Worm (Caenorhabditis elegans) whole organism, mixed stage, embryonic: ENCODE results near the gene tni-3.

ENCODE experiments used
- mab-5 ChIP-seq: fragments of 150-350 bp; optimal IDR thresholded peaks from 2 replicates; lab custom pipeline; 2014; ENCODE audit warnings: missing biosample characterization, missing genetic modification characterization
- snpc-4 ChIP-seq: fragments of 150-350 bp; optimal IDR thresholded peaks from 2 replicates; lab custom pipeline; 2014; ENCODE audit warnings: missing biosample characterization, missing genetic modification characterization

DNA sequence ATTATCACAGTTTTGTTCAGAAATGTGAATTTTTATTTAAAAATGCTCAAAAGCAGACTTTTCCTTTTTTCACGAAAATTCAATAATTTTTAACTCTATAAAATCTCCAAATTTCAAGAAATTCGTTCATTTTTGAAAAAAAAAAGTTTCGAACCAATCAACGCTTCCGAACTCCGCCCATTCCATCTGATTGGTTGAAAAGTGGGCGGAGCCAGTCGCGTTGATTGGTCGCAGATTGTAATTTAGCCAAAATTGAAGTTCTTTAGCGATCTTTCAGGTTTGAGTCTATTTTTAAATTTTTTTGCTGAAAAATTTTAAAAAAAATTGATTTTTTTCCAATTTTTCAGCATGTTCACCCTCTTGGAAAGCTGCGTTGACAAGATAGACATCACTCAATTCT lies 22.6 kb downstream of the tni-3 start:
- no peak for TF ChIP-seq snpc-4 (tag; lab: Kevin White, UChicago)
- TF ChIP-seq mab-5 (tag; lab: Kevin White, UChicago): no peak
